Worm (Caenorhabditis elegans): ENCODE data around the gene mep-1.

DNA sequence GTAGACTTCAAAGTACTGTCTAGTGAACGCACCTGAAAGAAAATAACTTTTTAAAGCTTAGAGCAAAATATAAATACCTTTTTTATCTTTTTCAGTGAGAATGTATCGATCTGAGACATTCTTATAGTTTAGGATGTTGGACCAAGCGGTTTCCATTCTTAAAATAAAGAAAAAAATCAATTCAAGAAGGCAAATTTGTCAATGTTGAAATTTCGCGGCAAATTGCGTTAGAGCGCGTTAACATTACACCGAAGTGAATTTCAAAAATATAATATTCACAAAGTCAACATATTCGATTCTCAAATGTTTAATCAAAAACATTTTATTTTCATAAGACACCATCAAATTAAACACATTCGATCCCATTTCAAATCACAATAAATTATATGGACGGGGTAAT lies 37.2 kb downstream of the mep-1 start, which contains the start of gene F12F6.7:
- TF ChIP-seq lin-15B (tag; optimal IDR thresholded peaks at IDR 0.05) (no peak), sptf-1 (tag; optimal IDR thresholded peaks at IDR 0.05) (no peak), nhr-12 (tag; optimal IDR thresholded peaks at IDR 0.05) (no peak), fkh-10 (GFP tag; optimal IDR thresholded peaks at IDR 0.05) (no peak), nhr-76 (tag; optimal IDR thresholded peaks at IDR 0.05) (no peak), ztf-11 (tag; optimal IDR thresholded peaks at IDR 0.05) (no peak), lin-35 (GFP tag; optimal IDR thresholded peaks at IDR 0.05) (peak in 1 of 2 experiments; percentile 63), lin-39 (tag; optimal IDR thresholded peaks at IDR 0.05) (no peak)

Data from whole organism, L1 larva.